Fruit fly (Drosophila melanogaster): ENCODE data around the gene CG12817.

CG12817 gene

DNA sequence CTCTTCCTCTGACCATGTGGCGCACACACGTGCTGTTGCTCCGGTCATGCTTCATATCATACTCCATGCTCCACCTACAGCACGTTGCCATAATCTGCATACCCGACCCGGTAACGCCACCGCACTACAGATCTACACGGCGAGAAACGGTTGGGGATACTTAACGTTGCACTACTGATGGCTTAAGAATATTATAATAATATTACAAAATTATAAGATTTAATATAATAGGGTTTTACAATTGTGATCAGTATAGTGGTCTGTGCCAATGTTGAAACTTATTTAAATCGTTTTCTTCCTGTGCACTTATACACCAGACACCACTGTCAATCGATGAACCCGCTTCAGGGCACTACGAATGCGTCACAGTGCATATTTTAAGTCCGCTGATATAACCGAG lies 11.1 kb downstream of the CG12817 start (continued):
- peak; percentile 84 for TF ChIP-seq CG34406 (GFP tag; optimal IDR thresholded peaks at IDR 0.05)
- peak; percentile 81 for TF ChIP-seq Eip75B (GFP tag; optimal IDR thresholded peaks at IDR 0.05)
- TF ChIP-seq Lpt (GFP tag; optimal IDR thresholded peaks at IDR 0.05) = peak; percentile 78
- TF ChIP-seq Hr4 (GFP tag; optimal IDR thresholded peaks at IDR 0.05) = peak; percentile 79
- peak; percentile 44 for TF ChIP-seq lz (GFP tag; optimal IDR thresholded peaks at IDR 0.05)
- peak; percentile 91 for TF ChIP-seq CG32006 (GFP tag; optimal IDR thresholded peaks at IDR 0.05)
- TF ChIP-seq Blimp-1 (GFP tag; optimal IDR thresholded peaks at IDR 0.05) = peak; percentile 13
- peak; percentile 87 for TF ChIP-seq CG8119 (GFP tag; IDR thresholded peaks at IDR 0.05)
- peak; percentile 87 for TF ChIP-seq CG16779 (tag; optimal IDR thresholded peaks at IDR 0.05)
- peak; percentile 91 for TF ChIP-seq eg (GFP tag; IDR thresholded peaks at IDR 0.05)
- TF ChIP-seq CG6854 (GFP tag; optimal IDR thresholded peaks at IDR 0.05) = no peak
- peak; percentile 91 for TF ChIP-seq CG6808 (GFP tag; optimal IDR thresholded peaks at IDR 0.05)
- TF ChIP-seq Hr39 (GFP tag; optimal IDR thresholded peaks at IDR 0.05) = peak; percentile 23
- TF ChIP-seq CG6163 (GFP tag; IDR thresholded peaks at IDR 0.05) = peak; percentile 96
- TF ChIP-seq CG8632 (GFP tag; optimal IDR thresholded peaks at IDR 0.05) = peak; percentile 89

DNA sequence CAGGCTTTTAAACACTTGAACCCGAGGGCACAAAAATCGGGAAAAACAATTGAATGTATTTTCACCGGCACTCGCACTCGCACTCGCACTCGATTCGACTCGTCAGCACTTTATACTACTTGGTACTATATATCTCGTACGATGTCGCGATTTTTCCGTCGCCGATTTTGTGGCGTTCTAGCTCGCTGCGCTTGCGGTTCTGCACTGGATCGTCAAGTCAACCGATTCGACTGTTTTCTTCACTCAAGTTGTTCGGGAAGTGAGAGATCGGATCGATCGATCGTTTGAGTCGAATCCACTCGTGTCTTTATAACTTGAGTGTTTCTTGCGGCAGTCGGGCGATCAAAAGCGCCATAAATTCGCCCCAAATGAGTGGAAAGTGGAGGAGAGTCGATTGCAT lies 11.7 kb downstream of the CG12817 start, which contains the start of gene Timp:
TSS of gene Timp (minus strand) at position 209 of the 400 bp plus-strand sequence.
- TF ChIP-seq Smox (GFP tag; optimal IDR thresholded peaks at IDR 0.05) (no peak), CG6163 (GFP tag; IDR thresholded peaks at IDR 0.05) (no peak), CG11762 (GFP tag; optimal IDR thresholded peaks at IDR 0.05; ENCODE audit: insufficient read depth) (no peak), svp (GFP tag) (peak; percentile 62), CG11294 (GFP tag; IDR thresholded peaks at IDR 0.05) (no peak), CG8119 (GFP tag; IDR thresholded peaks at IDR 0.05) (no peak), Ets21C (GFP tag; optimal IDR thresholded peaks at IDR 0.05) (no peak), Eip78C (GFP tag) (peak; percentile 77), CG4318 (GFP tag; optimal IDR thresholded peaks at IDR 0.05) (no peak), pdm3 (GFP tag; optimal IDR thresholded peaks at IDR 0.05) (no peak), eg (GFP tag; IDR thresholded peaks at IDR 0.05) (peak; percentile 53; the same call in 2 of the 3 replicates), CG15336 (GFP tag; IDR thresholded peaks at IDR 0.05) (0 out of 2 replicates have a peak, but pooled peaks have one; percentile 35), CG9139 (GFP tag; optimal IDR thresholded peaks at IDR 0.05) (peak; percentile 5)

DNA sequence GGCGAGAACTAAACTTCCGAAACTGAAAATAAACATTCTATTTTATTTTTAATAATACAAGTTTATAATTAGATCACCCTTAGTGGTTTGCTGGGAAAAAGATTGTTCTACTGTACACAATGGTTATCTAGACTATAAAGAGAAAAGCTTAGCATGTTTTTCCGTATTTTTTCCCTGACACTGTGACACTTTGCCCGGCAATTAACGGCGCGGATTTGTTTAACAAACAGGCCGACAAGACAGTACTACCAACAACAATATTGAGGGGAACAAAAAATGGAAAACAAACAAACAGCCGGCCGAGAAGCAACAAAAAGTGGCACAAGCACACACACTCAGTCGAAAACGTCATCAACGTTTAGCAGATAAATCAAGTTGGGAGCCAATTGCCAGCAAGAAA lies 17.8 kb downstream of the CG12817 start:
- TF ChIP-seq svp (GFP tag) (peak; percentile 55), Eip93F (GFP tag; optimal IDR thresholded peaks at IDR 0.05) (no peak), fkh (GFP tag; optimal IDR thresholded peaks at IDR 0.05) (peak; percentile 27)

DNA sequence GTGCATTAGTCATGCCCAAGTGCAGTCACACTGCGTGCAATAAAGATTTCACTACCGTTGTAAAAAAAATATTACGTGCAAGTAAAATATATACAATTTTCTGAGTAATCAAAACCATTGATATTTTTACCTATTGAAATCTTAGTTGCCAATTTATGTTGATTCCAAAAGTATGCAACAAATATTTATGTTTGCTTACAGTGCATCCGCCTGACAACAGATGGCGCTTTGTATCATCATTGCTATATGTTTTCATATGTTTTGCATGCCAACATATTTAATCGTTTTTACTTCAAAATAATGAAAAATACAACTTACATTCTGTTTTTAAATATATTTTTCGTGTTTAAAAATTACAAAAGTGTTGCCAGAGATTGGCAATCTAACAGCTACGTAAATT lies 21.0 kb downstream of the CG12817 start:
- TF ChIP-seq Met (GFP tag; optimal IDR thresholded peaks at IDR 0.05) = peak; percentile 30
- TF ChIP-seq fd59A (GFP tag; optimal IDR thresholded peaks at IDR 0.05) = no peak
- TF ChIP-seq Hr39 (GFP tag; optimal IDR thresholded peaks at IDR 0.05) = peak; percentile 2
- peak; percentile 16 for TF ChIP-seq cyc (GFP tag; optimal IDR thresholded peaks at IDR 0.05)
- TF ChIP-seq vri (GFP tag; optimal IDR thresholded peaks at IDR 0.05) = no peak
- TF ChIP-seq Hr4 (GFP tag; optimal IDR thresholded peaks at IDR 0.05) = peak; percentile 4
- TF ChIP-seq net (GFP tag; optimal IDR thresholded peaks at IDR 0.05) = no peak
- peak; percentile 74 for TF ChIP-seq Eip78C (GFP tag)
- no peak for TF ChIP-seq CG1621 (tag; optimal IDR thresholded peaks at IDR 0.05)
- TF ChIP-seq topi (GFP tag; optimal IDR thresholded peaks at IDR 0.05) = peak; percentile 30
- TF ChIP-seq CG32006 (GFP tag; optimal IDR thresholded peaks at IDR 0.05) = peak; percentile 14
- no peak for TF ChIP-seq Hr38 (GFP tag; optimal IDR thresholded peaks at IDR 0.05)
- no peak for TF ChIP-seq Sox102F (GFP tag; optimal IDR thresholded peaks at IDR 0.05)
- no peak for TF ChIP-seq CG9139 (GFP tag; optimal IDR thresholded peaks at IDR 0.05)
- peak; percentile 13 for TF ChIP-seq fkh (GFP tag; optimal IDR thresholded peaks at IDR 0.05)
- peak; percentile 17 for TF ChIP-seq esn (GFP tag; optimal IDR thresholded peaks at IDR 0.05)
- TF ChIP-seq CG10631 (GFP tag; optimal IDR thresholded peaks at IDR 0.05) = no peak
- TF ChIP-seq CG31627 (GFP tag; optimal IDR thresholded peaks at IDR 0.05) = peak; percentile 28
- TF ChIP-seq svp (GFP tag) = no peak
- TF ChIP-seq ss (GFP tag; optimal IDR thresholded peaks at IDR 0.05) = no peak
- TF ChIP-seq CG6808 (GFP tag; optimal IDR thresholded peaks at IDR 0.05) = no peak
- no peak for TF ChIP-seq CG11762 (GFP tag; optimal IDR thresholded peaks at IDR 0.05; ENCODE audit: insufficient read depth)
- TF ChIP-seq CG10669 (GFP tag; optimal IDR thresholded peaks at IDR 0.05) = no peak
- peak; percentile 24 for TF ChIP-seq CG3919 (GFP tag; optimal IDR thresholded peaks at IDR 0.05)
- no peak for TF ChIP-seq Gug (GFP tag; IDR thresholded peaks at IDR 0.05)
- TF ChIP-seq dac (GFP tag; optimal IDR thresholded peaks at IDR 0.05) = no peak
- no peak for TF ChIP-seq CG6792 (GFP tag; optimal IDR thresholded peaks at IDR 0.05)
- TF ChIP-seq lz (GFP tag; optimal IDR thresholded peaks at IDR 0.05) = peak; percentile 23
